Fruit fly (Drosophila melanogaster) S2 (cell line): ENCODE data around the gene CG31465.
A peak's percentile ranks its signal among the peaks of the same experiment; 100 is the strongest.

Experiments
- CG8478 ChIP-seq: fragments of >200 bp; optimal IDR thresholded peaks from 2 replicates; lab custom pipeline; 2018
- CTCF ChIP-seq, 2 experiments: fragments of >200 bp; optimal IDR thresholded peaks; 2 replicates each; lab custom pipeline; 2018

dm6 chr3R:21849988-21850460 is 30.6 kb upstream of the CG31465 start:
- TF ChIP-seq CTCF (optimal IDR thresholded peaks at IDR 0.05; lab: Kevin White, UChicago) (peak in 1 of 2 experiments; percentile 6), CG8478 (no peak)
